Worm (Caenorhabditis elegans) whole organism, L4 larva: ENCODE measurements around the gene F01D5.3.

Experiments
- D1046.2 ChIP-seq: fragments of 200-800 bp; sonication (Bioruptor generic); IDR thresholded peaks from 2 replicates; pipeline ENCODE4 v1.3.6; 2022; ENCODE audit warnings: missing genetic modification characterization, missing compliant biosample characterization
- R02D3.7 ChIP-seq: fragments of 150-350 bp; sonication (generic microtip); optimal IDR thresholded peaks from 3 replicates; lab custom pipeline; 2014; ENCODE audit warnings: missing biosample characterization, missing genetic modification characterization
- T26A8.4 ChIP-seq: fragments of 200-800 bp; sonication (Bioruptor generic); IDR thresholded peaks from 2 replicates; pipeline ENCODE4 v1.3.6; 2022; ENCODE audit warnings: missing genetic modification characterization, missing compliant biosample characterization
- aha-1 ChIP-seq: fragments of 150-350 bp; peaks from one replicate; lab custom pipeline; 2014; ENCODE audit warnings: missing biosample characterization, missing genetic modification characterization
- arid-1 ChIP-seq: fragments of 200-800 bp; sonication (Bioruptor generic); conservative IDR thresholded peaks from 2 replicates; pipeline ENCODE4 v1.3.6; 2022; ENCODE audit warnings: missing genetic modification reagents, missing genetic modification characterization, missing compliant biosample characterization
- attf-4 ChIP-seq: sonication (generic microtip); optimal IDR thresholded peaks from 3 replicates; lab custom pipeline; 2017; ENCODE audit warnings: missing biosample characterization, missing genetic modification characterization
- ces-1 ChIP-seq: fragments of 150-350 bp; sonication (generic microtip); optimal IDR thresholded peaks from 4 replicates; lab custom pipeline; 2014; ENCODE audit warnings: missing biosample characterization, missing genetic modification reagents, missing genetic modification characterization
- cey-2 ChIP-seq: sonication (generic microtip); optimal IDR thresholded peaks from 3 replicates; lab custom pipeline; 2017; ENCODE audit warnings: missing genetic modification characterization, mild to moderate bottlenecking, missing compliant biosample characterization, antibody characterized with exemption, borderline replicate concordance; ENCODE audit not compliant: insufficient read depth
- daf-16 ChIP-seq, 3 experiments: sonication (generic microtip); optimal IDR thresholded peaks; 2 replicates each; lab custom pipeline; 2016 to 2017; ENCODE audit warnings: missing genetic modification characterization in 3 of 3, missing genetic modification reagents in 3 of 3, mild to moderate bottlenecking in 2 of 3, missing compliant biosample characterization in 2 of 3, missing biosample characterization in 1 of 3, moderate library complexity in 1 of 3
- dmd-6 ChIP-seq: fragments of 200-800 bp; sonication (Bioruptor generic); IDR thresholded peaks from 2 replicates; pipeline ENCODE4 v1.3.6; 2022; ENCODE audit warnings: missing genetic modification reagents, missing genetic modification characterization, missing compliant biosample characterization
- dmd-8 ChIP-seq: fragments of 200-800 bp; sonication (Bioruptor generic); IDR thresholded peaks from 2 replicates; pipeline ENCODE4 v1.3.6; 2022; ENCODE audit warnings: missing genetic modification characterization, missing compliant biosample characterization
- dve-1 ChIP-seq: sonication (generic microtip); optimal IDR thresholded peaks from 2 replicates; lab custom pipeline; 2017; ENCODE audit warnings: antibody characterized with exemption, mild to moderate bottlenecking, missing genetic modification characterization, missing compliant biosample characterization; ENCODE audit not compliant: insufficient read depth
- egl-27 ChIP-seq: sonication (generic microtip); optimal IDR thresholded peaks from 3 replicates; lab custom pipeline; 2017; ENCODE audit warnings: missing biosample characterization, missing genetic modification reagents, missing genetic modification characterization
- hlh-30 ChIP-seq: sonication (generic microtip); optimal IDR thresholded peaks from 2 replicates; lab custom pipeline; 2017; ENCODE audit warnings: antibody characterized with exemption, mild to moderate bottlenecking, missing genetic modification characterization, missing compliant biosample characterization; ENCODE audit not compliant: insufficient read depth
- lim-7 ChIP-seq: fragments of 200-800 bp; sonication (Bioruptor generic); IDR thresholded peaks from 2 replicates; pipeline ENCODE4 v1.3.6; 2022; ENCODE audit warnings: missing genetic modification characterization, missing compliant biosample characterization
- lin-1 ChIP-seq: fragments of 200-800 bp; sonication (Bioruptor generic); IDR thresholded peaks from 2 replicates; pipeline ENCODE4 v1.3.6; 2022; ENCODE audit warnings: missing genetic modification reagents, missing genetic modification characterization, missing compliant biosample characterization
- lin-29 ChIP-seq: fragments of 200-800 bp; sonication (Bioruptor generic); IDR thresholded peaks from 2 replicates; pipeline ENCODE4 v1.3.6; 2022; ENCODE audit warnings: missing genetic modification reagents, missing genetic modification characterization, missing compliant biosample characterization
- lin-38 ChIP-seq: fragments of 200-800 bp; sonication (Bioruptor generic); IDR thresholded peaks from 2 replicates; pipeline ENCODE4 v1.3.6; 2022; ENCODE audit warnings: missing genetic modification reagents, missing genetic modification characterization, missing compliant biosample characterization
- lin-39 ChIP-seq: fragments of 150-350 bp; optimal IDR thresholded peaks from 2 replicates; lab custom pipeline; 2014; ENCODE audit warnings: missing biosample characterization, missing genetic modification reagents, missing genetic modification characterization
- mdt-29 ChIP-seq: fragments of 200-800 bp; sonication (Bioruptor generic); IDR thresholded peaks from 2 replicates; pipeline ENCODE4 v1.3.6; 2022; ENCODE audit warnings: missing genetic modification reagents, missing genetic modification characterization, missing compliant biosample characterization
- mxl-2 ChIP-seq: fragments of 200-800 bp; sonication (Bioruptor generic); conservative IDR thresholded peaks from 2 replicates; pipeline ENCODE4 v1.3.6; 2022; ENCODE audit warnings: missing genetic modification reagents, missing genetic modification characterization, missing compliant biosample characterization
- mxl-3 ChIP-seq: fragments of 200-800 bp; sonication (Bioruptor generic); optimal IDR thresholded peaks from 2 replicates; lab custom pipeline; 2018; ENCODE audit warnings: mild to moderate bottlenecking, missing genetic modification characterization, missing compliant biosample characterization
- nhr-10 ChIP-seq: fragments of 150-350 bp; optimal IDR thresholded peaks from 2 replicates; lab custom pipeline; 2014; ENCODE audit warnings: missing biosample characterization, missing genetic modification characterization
- nhr-28 ChIP-seq: fragments of 150-350 bp; optimal IDR thresholded peaks from 2 replicates; lab custom pipeline; 2014; ENCODE audit warnings: missing biosample characterization, missing genetic modification characterization
- pqm-1 ChIP-seq: sonication (generic microtip); optimal IDR thresholded peaks from 2 replicates; lab custom pipeline; 2017; ENCODE audit warnings: missing biosample characterization, missing genetic modification characterization
- rbr-2 ChIP-seq: sonication (generic microtip); optimal IDR thresholded peaks from 2 replicates; lab custom pipeline; 2016; ENCODE audit warnings: missing genotype, missing genetic modification characterization, missing compliant biosample characterization
- set-16 ChIP-seq: fragments of 200-800 bp; sonication (Bioruptor generic); IDR thresholded peaks from 2 replicates; pipeline ENCODE4 v1.3.6; 2022; ENCODE audit warnings: missing genetic modification reagents, missing genetic modification characterization, missing compliant biosample characterization
- skn-1 ChIP-seq: fragments of 150-350 bp; optimal IDR thresholded peaks from 2 replicates; lab custom pipeline; 2014; ENCODE audit warnings: missing biosample characterization, missing genetic modification characterization
- unc-130 ChIP-seq: sonication (generic microtip); optimal IDR thresholded peaks from 2 replicates; lab custom pipeline; 2016; ENCODE audit warnings: missing genetic modification reagents, missing genetic modification characterization, missing compliant biosample characterization
- unc-62 ChIP-seq, 3 experiments: fragments of 150-350 bp in 1 of 3; sonication (generic microtip); optimal IDR thresholded peaks in 2 of 3; peaks in 1 of 3; 1 replicate in 1 of 3; 2 replicates in 2 of 3; lab custom pipeline; 2014 to 2017; ENCODE audit warnings: missing biosample characterization in 3 of 3, missing genetic modification characterization in 3 of 3, missing genetic modification reagents in 3 of 3, missing genotype in 1 of 3
- ztf-11 ChIP-seq: fragments of 150-350 bp; optimal IDR thresholded peaks from 2 replicates; lab custom pipeline; 2014; ENCODE audit warnings: missing biosample characterization, missing genetic modification characterization

F01D5.3 gene

DNA sequence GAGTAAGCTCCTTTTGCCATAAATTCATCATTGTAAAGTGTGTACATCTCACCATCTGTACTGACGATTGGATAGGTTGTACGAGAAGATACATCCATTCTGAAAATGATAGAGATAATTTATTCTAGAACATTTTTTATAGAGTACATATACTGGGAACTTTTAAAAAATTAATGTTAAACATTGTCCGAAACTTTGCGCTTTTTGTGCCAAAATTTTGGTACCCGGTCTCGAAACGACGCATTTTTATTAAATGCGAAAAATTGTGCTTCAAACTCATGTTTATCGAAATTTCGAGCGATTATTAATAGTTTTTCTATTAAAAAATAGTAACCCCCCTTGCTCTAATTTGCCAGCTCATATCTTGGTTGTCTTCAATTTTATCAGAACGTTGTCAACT is 8.2 kb downstream of the F01D5.3 start, which contains the start of gene Y39G8B.5:
TSS of gene Y39G8B.5 (minus strand) at position 101 of the 400 bp plus-strand sequence.
- TF ChIP-seq ces-1 (GFP tag; lab: Kevin White, UChicago), result no peak
- TF ChIP-seq lin-1 (GFP tag; lab: Robert Waterston, UW), result no peak
- TF ChIP-seq arid-1, result no peak
- no peak for TF ChIP-seq dve-1 (tag; lab: Kevin White, UChicago)
- TF ChIP-seq daf-16 (GFP tag; optimal IDR thresholded peaks at IDR 0.05; lab: Kevin White, UChicago), result no peak
- no peak for TF ChIP-seq daf-16 (tag; optimal IDR thresholded peaks at IDR 0.05; lab: Kevin White, UChicago)
- no peak for TF ChIP-seq cey-2 (tag; lab: Kevin White, UChicago)

DNA sequence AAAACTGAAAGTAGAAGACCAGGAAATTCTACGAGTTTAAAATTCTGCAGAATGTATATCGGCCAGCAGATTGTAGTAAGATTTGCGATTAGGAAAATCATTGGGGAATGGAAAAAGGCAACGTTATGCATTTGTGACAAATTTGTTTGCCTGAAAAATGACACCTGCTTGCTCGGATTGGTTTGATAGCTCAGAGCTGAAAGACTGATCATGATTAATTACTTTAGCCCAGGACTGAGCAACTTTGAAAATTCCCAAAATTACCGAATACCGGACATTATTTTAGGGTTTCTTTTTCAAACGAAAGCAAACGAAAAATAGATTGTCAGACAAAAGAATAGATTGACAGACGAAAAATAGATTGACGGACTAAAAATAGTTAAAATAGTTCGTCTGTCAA is 15.4 kb downstream of the F01D5.3 start, which contains the start of gene sre-47:
TSS of gene sre-47 (minus strand) at position 101 of the 400 bp plus-strand sequence.
- TF ChIP-seq unc-130 (GFP tag; lab: Kevin White, UChicago) (no peak), unc-62 (GFP tag; optimal IDR thresholded peaks at IDR 0.05 in 1 of 2; lab: Kevin White, UChicago) (peak in 1 of 2 experiments; percentile 30), unc-62 (tag; optimal IDR thresholded peaks at IDR 0.05; lab: Kevin White, UChicago) (no peak)

DNA sequence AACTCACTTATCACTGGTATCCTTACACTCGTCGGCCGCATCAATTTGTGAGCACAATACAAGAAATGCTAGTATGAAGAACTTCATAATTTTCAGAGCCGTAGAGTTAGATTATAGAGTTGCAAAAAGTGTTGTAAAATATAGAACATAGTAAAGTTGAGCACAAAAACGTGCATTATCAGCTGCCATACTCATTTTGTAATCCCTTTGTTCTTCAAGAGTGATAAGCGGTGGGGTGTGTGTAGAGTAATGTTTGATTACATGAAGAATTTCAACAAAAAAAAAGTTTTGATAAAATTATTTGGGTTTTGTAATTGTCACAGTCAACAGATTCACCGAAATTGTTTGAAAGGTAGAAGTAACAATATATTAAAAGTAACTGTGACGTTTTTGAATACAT is 17.0 kb downstream of the F01D5.3 start, which contains the start of the genes Y39G8B.13 and Y39G8B.10:
TSS of gene Y39G8B.13 (minus strand) at position 125 of the 400 bp plus-strand sequence.
TSS of gene Y39G8B.10 (minus strand) at position 193 of the 400 bp plus-strand sequence.
- TF ChIP-seq pqm-1 (tag; lab: Kevin White, UChicago) (peak; percentile 87), nhr-28 (tag; lab: Kevin White, UChicago) (peak; percentile 26), R02D3.7 (no peak)

ce11 chrII:13982247-13982646 is 17.7 kb downstream of the F01D5.3 start:
- TF ChIP-seq lin-39 (tag; lab: Kevin White, UChicago) (no peak), lin-38 (GFP tag; lab: Robert Waterston, UW) (no peak), mxl-2 (GFP tag; lab: Robert Waterston, UW) (no peak), egl-27 (tag; lab: Kevin White, UChicago) (no peak), T26A8.4 (GFP tag; lab: Robert Waterston, UW) (no peak), set-16 (GFP tag; lab: Robert Waterston, UW) (peak; percentile 92), lim-7 (GFP tag; lab: Robert Waterston, UW) (0 out of 2 replicates have a peak, but pooled peaks have one; percentile 60)

ce11 chrII:13981819-13982218 is 18.1 kb downstream of the F01D5.3 start:
- TF ChIP-seq pqm-1 (tag; lab: Kevin White, UChicago), result peak; percentile 19
- no peak for TF ChIP-seq mxl-3
- TF ChIP-seq dve-1 (tag; lab: Kevin White, UChicago), result no peak
- TF ChIP-seq dmd-8 (GFP tag; lab: Robert Waterston, UW), result no peak
- TF ChIP-seq skn-1 (tag; lab: Kevin White, UChicago), result no peak
- no peak for TF ChIP-seq lin-38 (GFP tag; lab: Robert Waterston, UW)
- no peak for TF ChIP-seq daf-16 (GFP tag; optimal IDR thresholded peaks at IDR 0.05; lab: Kevin White, UChicago)
- TF ChIP-seq daf-16 (tag; optimal IDR thresholded peaks at IDR 0.05; lab: Kevin White, UChicago), result peak; percentile 9
- TF ChIP-seq rbr-2, result no peak
- no peak for TF ChIP-seq mdt-29 (GFP tag; lab: Robert Waterston, UW)
- no peak for TF ChIP-seq R02D3.7
- no peak for TF ChIP-seq ztf-11 (tag; lab: Kevin White, UChicago)
- TF ChIP-seq nhr-28 (tag; lab: Kevin White, UChicago), result no peak
- no peak for TF ChIP-seq attf-4 (tag; lab: Kevin White, UChicago)
- TF ChIP-seq lin-29 (GFP tag; lab: Robert Waterston, UW), result no peak
- TF ChIP-seq hlh-30 (tag; lab: Kevin White, UChicago), result no peak
- TF ChIP-seq nhr-10 (tag; lab: Kevin White, UChicago), result no peak

- no peak for TF ChIP-seq D1046.2 (GFP tag; lab: Robert Waterston, UW)
- no peak for TF ChIP-seq aha-1 (tag; lab: Kevin White, UChicago)
- peak; percentile 68 for TF ChIP-seq pqm-1 (tag; lab: Kevin White, UChicago)
- TF ChIP-seq daf-16 (GFP tag; optimal IDR thresholded peaks at IDR 0.05; lab: Kevin White, UChicago), result no peak
- TF ChIP-seq daf-16 (tag; optimal IDR thresholded peaks at IDR 0.05; lab: Kevin White, UChicago), result peak; percentile 7
- peak; percentile 48 for TF ChIP-seq nhr-28 (tag; lab: Kevin White, UChicago)
- peak; percentile 41; the same call in 1 of the 2 replicates for TF ChIP-seq dmd-6 (GFP tag; lab: Robert Waterston, UW)
- no peak for TF ChIP-seq lim-7 (GFP tag; lab: Robert Waterston, UW)
Observed at ce11 chrII:13981097-13981496, 18.8 kb downstream of the F01D5.3 start, which contains the start of gene Y39G8B.9. TSS of gene Y39G8B.9 (plus strand) at chrII:13981365.
